Fruit fly (Drosophila melanogaster): ENCODE measurements around the gene peg.
A peak's percentile ranks its signal among the peaks of the same experiment; 100 is the strongest.

peg gene

DNA sequence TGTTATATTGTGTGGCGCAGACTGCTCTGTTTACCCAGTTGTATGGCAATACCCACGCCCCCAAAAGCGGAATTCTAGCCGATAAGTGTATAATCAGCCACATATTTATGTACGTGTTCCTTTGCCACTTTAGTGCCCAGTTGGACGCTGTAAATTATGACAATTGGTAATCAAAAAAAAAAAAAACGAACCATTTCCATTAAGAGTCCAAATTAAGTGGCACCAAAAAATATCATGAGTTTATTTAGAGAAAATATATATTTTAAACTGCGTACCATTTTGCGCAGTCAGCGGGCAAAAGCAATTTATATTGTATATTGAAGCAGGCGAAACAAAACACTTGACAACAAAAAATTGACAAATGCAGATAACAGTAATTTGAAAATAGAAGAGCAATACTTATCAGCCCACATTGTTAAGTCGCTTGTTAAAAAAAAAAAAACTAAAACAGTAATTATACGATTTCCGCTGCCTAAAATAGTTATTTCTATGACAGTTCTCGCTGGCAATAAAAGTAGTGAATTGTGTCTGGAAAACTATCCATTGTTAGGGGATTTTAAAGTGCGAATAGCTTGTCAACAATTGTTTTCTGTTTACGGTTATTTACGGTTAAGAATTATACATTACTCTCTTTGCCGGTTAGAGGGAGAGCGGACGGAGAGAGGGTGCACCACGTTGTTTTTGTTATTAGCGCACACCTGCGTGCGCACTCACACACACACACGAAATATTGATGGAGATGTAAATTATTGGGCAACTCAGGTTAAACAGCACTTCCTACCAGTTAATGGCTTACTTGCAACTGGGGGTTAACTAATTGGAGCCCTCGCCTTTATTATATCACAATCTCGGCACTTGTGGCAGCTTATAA lies 35.8 kb upstream of the peg start (continued):
- TF ChIP-seq ss (GFP tag; optimal IDR thresholded peaks at IDR 0.05) (no peak), pdm3 (GFP tag; optimal IDR thresholded peaks at IDR 0.05) (no peak), CG11902 (GFP tag; optimal IDR thresholded peaks at IDR 0.05) (no peak), Hr4 (GFP tag; optimal IDR thresholded peaks at IDR 0.05) (no peak), CG34406 (GFP tag; optimal IDR thresholded peaks at IDR 0.05) (no peak), CG31627 (GFP tag; optimal IDR thresholded peaks at IDR 0.05) (no peak), Sox102F (GFP tag; optimal IDR thresholded peaks at IDR 0.05) (peak; percentile 17), Ets21C (GFP tag; optimal IDR thresholded peaks at IDR 0.05) (no peak), Eip78C (GFP tag) (peak; percentile 66), CG1621 (tag; optimal IDR thresholded peaks at IDR 0.05) (no peak)

DNA sequence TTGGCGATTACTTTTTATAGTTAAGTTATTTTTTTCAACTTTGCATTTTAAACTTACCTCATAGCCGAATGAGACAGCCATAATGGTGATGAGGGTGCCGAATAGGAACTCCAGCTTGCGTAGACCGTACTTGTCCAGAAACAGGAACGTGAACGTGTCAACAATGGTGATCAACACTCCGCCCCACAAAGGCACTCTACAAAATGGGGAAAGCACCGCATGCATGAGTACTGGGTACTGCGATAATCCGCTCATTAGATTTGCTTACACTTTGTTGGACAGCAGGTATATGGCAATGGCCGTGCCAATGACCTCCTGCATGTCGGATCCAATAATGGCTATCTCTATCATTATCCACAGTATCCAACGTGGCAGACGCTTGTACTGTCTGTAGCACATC lies 33.6 kb upstream of the peg start:
- no peak for TF ChIP-seq CG3032 (tag; optimal IDR thresholded peaks at IDR 0.05)
- TF ChIP-seq CG8119 (GFP tag; IDR thresholded peaks at IDR 0.05) = no peak
- TF ChIP-seq Hr39 (GFP tag; optimal IDR thresholded peaks at IDR 0.05) = no peak
- no peak for TF ChIP-seq net (GFP tag; optimal IDR thresholded peaks at IDR 0.05)
- no peak for TF ChIP-seq CG8319 (GFP tag; optimal IDR thresholded peaks at IDR 0.05)
- no peak for TF ChIP-seq CG34406 (GFP tag; optimal IDR thresholded peaks at IDR 0.05)
- TF ChIP-seq Hr38 (GFP tag; optimal IDR thresholded peaks at IDR 0.05) = no peak

DNA sequence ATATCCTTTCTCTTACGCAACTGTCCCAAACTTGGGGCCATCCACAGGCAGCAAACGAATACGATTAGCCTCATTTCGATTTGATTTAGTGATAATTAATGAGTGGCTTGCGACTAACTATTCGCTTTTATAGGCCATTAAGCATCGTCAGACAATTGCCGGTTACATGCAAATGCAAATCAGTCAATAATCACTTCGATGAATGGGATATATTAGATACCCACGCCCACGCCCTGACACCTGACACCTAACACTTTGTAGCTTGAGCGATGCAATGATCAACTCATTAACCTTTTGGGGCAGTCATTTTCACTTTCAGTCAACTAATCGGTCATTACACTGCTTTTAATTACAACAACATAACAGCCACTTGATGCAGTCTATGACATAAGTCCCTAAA lies 26.9 kb upstream of the peg start, which contains the start of gene Jhbp15:
Jhbp15 (minus strand) TSS at position 101 of the 400 bp plus-strand sequence.
- TF ChIP-seq CG9139 (GFP tag; optimal IDR thresholded peaks at IDR 0.05) (no peak), CG8632 (GFP tag; optimal IDR thresholded peaks at IDR 0.05) (no peak), CG6854 (GFP tag; optimal IDR thresholded peaks at IDR 0.05) (no peak), Hr38 (GFP tag; optimal IDR thresholded peaks at IDR 0.05) (no peak), Ets96B (tag; optimal IDR thresholded peaks at IDR 0.05) (no peak), fd85E (GFP tag; optimal IDR thresholded peaks at IDR 0.05) (no peak), CG6163 (GFP tag; IDR thresholded peaks at IDR 0.05) (no peak), CG1621 (tag; optimal IDR thresholded peaks at IDR 0.05) (no peak)

DNA sequence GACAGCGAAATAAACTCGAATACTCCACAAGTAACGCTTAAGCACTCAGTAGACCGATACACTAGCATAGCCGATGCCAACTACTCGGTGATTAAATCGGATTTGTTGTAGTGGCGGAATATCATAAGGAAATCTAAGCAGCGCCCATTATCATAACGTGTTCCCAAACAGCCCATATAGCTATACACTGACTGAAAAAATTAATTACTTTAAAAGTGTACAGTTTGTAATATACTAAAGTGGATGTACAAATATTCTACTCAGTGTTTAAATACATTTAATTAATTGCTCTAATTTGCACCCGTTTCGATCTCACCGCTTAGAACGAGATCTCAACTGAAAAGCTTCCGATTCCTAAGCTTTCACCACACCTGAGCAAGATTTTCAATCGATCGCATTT lies 24.8 kb upstream of the peg start, which contains the start of gene CG7079:
CG7079 (minus strand) TSS at position 101 of the 400 bp plus-strand sequence.
- no peak for TF ChIP-seq cyc (GFP tag; optimal IDR thresholded peaks at IDR 0.05)
- no peak for TF ChIP-seq salr (GFP tag; optimal IDR thresholded peaks at IDR 0.05)
- TF ChIP-seq ss (GFP tag; optimal IDR thresholded peaks at IDR 0.05) = no peak
- no peak for TF ChIP-seq CG8319 (GFP tag; optimal IDR thresholded peaks at IDR 0.05)
- no peak for TF ChIP-seq esn (GFP tag; optimal IDR thresholded peaks at IDR 0.05)
- TF ChIP-seq eg (GFP tag; IDR thresholded peaks at IDR 0.05) = no peak
- no peak for TF ChIP-seq CG3032 (tag; optimal IDR thresholded peaks at IDR 0.05)
- TF ChIP-seq CG11902 (GFP tag; optimal IDR thresholded peaks at IDR 0.05) = no peak
- TF ChIP-seq Sox14 (GFP tag; optimal IDR thresholded peaks at IDR 0.05) = no peak
- no peak for TF ChIP-seq acj6 (GFP tag; optimal IDR thresholded peaks at IDR 0.05)
- TF ChIP-seq Eip93F (GFP tag; optimal IDR thresholded peaks at IDR 0.05) = no peak
- TF ChIP-seq Ets21C (GFP tag; optimal IDR thresholded peaks at IDR 0.05) = no peak
- no peak for TF ChIP-seq Sox102F (GFP tag; optimal IDR thresholded peaks at IDR 0.05)

DNA sequence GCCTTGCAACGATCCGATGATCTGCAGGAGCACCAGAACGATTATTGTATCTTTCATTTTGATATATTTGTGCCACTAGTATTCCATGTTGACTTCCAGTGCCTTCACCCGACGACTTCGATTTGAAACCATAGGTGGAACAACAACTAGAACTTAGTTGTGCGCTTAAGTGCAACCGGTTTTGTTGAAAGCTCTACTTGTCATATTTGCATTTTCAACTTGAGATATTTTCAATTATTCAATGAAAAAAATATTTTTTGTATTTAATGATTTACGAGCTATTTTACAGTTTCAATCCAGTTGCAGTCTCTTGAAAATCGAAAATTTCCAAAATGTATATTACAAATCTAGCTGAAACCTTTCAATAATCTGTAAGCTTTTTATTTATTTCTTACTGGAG lies 23.0 kb upstream of the peg start, which contains the start of gene CG31207:
CG31207 (minus strand) TSS at position 101 of the 400 bp plus-strand sequence.
- TF ChIP-seq acj6 (GFP tag; optimal IDR thresholded peaks at IDR 0.05) (no peak), Eip78C (GFP tag) (no peak), CG15336 (GFP tag; IDR thresholded peaks at IDR 0.05) (no peak), spab (GFP tag; optimal IDR thresholded peaks at IDR 0.05) (no peak), esn (GFP tag; optimal IDR thresholded peaks at IDR 0.05) (no peak), net (GFP tag; optimal IDR thresholded peaks at IDR 0.05) (no peak), svp (GFP tag) (no peak), Gug (GFP tag; IDR thresholded peaks at IDR 0.05) (no peak), Ets21C (GFP tag; optimal IDR thresholded peaks at IDR 0.05) (no peak), lz (GFP tag; optimal IDR thresholded peaks at IDR 0.05) (no peak), CG6808 (GFP tag; optimal IDR thresholded peaks at IDR 0.05) (no peak), CG11294 (GFP tag; IDR thresholded peaks at IDR 0.05) (no peak), OdsH (GFP tag; optimal IDR thresholded peaks at IDR 0.05) (no peak), CG8119 (GFP tag; IDR thresholded peaks at IDR 0.05) (no peak), vri (GFP tag; optimal IDR thresholded peaks at IDR 0.05) (no peak)

All from whole organism, prepupa.